Fruit fly (Drosophila melanogaster) whole organism, embryonic: ENCODE results near the gene Wdr62.
A peak's percentile ranks its signal among the peaks of the same experiment; 100 is the strongest.

Source experiments
- Antp ChIP-seq: fragments of 200-800 bp; sonication (Bioruptor generic); optimal IDR thresholded peaks from 3 replicates; lab custom pipeline; 2016; ENCODE audit warnings: missing biosample characterization, missing genetic modification characterization
- Awh ChIP-seq: fragments of 200-800 bp; sonication (Bioruptor generic); IDR thresholded peaks from 2 replicates; pipeline ENCODE4, ENCODE4 v1.3.6; 2022; ENCODE audit warnings: missing biosample characterization, missing genetic modification characterization
- Bteb2 ChIP-seq: fragments of 200-800 bp; sonication (Bioruptor generic); optimal IDR thresholded peaks from 2 replicates; lab custom pipeline; 2016; ENCODE audit warnings: missing biosample characterization, missing genetic modification characterization
- CG10147 ChIP-seq: fragments of 200-800 bp; sonication (Bioruptor generic); optimal IDR thresholded peaks from 2 replicates; lab custom pipeline; 2019; ENCODE audit warnings: missing biosample characterization, mild to moderate bottlenecking, missing genetic modification characterization, moderate library complexity
- CG10565 ChIP-seq: fragments of 200-800 bp; sonication (Bioruptor generic); optimal IDR thresholded peaks from 3 replicates; lab custom pipeline; 2016; ENCODE audit warnings: missing biosample characterization, mild to moderate bottlenecking, missing genetic modification characterization
- CG11560 ChIP-seq: fragments of 200-800 bp; sonication (Bioruptor generic); IDR thresholded peaks from 3 replicates; pipeline ENCODE4 v1.3.6; 2022; ENCODE audit warnings: missing biosample characterization, missing genetic modification characterization
- CG11695 ChIP-seq: fragments of 200-800 bp; sonication (Bioruptor generic); IDR thresholded peaks from 3 replicates; pipeline ENCODE4 v1.3.6; 2022; ENCODE audit warnings: missing biosample characterization, missing genetic modification characterization
- CG11696 ChIP-seq: fragments of 200-800 bp; sonication (Bioruptor generic); IDR thresholded peaks from 2 replicates; pipeline ENCODE4 v1.3.6; 2022; ENCODE audit warnings: missing biosample characterization, missing genetic modification characterization
- CG12236 ChIP-seq: fragments of 200-800 bp; sonication (Bioruptor generic); optimal IDR thresholded peaks from 2 replicates; lab custom pipeline; 2016; ENCODE audit warnings: missing biosample characterization, missing genetic modification characterization
- CG12659 ChIP-seq: fragments of 200-800 bp; sonication (Bioruptor generic); optimal IDR thresholded peaks from 3 replicates; lab custom pipeline; 2017; ENCODE audit warnings: mild to moderate bottlenecking, missing biosample characterization, missing genetic modification reagents, missing genetic modification characterization
- CG13287 ChIP-seq: fragments of 200-800 bp; sonication (Bioruptor generic); IDR thresholded peaks from 2 replicates; pipeline ENCODE4 v1.3.6; 2022; ENCODE audit warnings: missing biosample characterization, missing genetic modification characterization; ENCODE audit not compliant: partially characterized antibody
- CG15011 ChIP-seq: fragments of 200-800 bp; sonication (Bioruptor generic); optimal IDR thresholded peaks from 3 replicates; lab custom pipeline; 2018; ENCODE audit warnings: missing biosample characterization, mild to moderate bottlenecking, missing genetic modification characterization
- CG1529 ChIP-seq: fragments of 200-800 bp; sonication (Bioruptor generic); optimal IDR thresholded peaks from 3 replicates; lab custom pipeline; 2018; ENCODE audit warnings: missing biosample characterization, missing genetic modification characterization
- CG16813 ChIP-seq: fragments of 200-800 bp; sonication (Bioruptor generic); IDR thresholded peaks from 3 replicates; pipeline ENCODE4 v1.3.6; 2022; ENCODE audit warnings: missing biosample characterization, missing genetic modification characterization; ENCODE audit not compliant: partially characterized antibody
- CG1832 ChIP-seq: fragments of 200-800 bp; sonication (Bioruptor generic); optimal IDR thresholded peaks from 2 replicates; lab custom pipeline; 2017; ENCODE audit warnings: missing biosample characterization, mild to moderate bottlenecking, missing genetic modification characterization, inconsistent platforms
- CG31441 ChIP-seq: fragments of 200-800 bp; sonication (Bioruptor generic); IDR thresholded peaks from 2 replicates; pipeline ENCODE4 v1.3.6; 2022; ENCODE audit warnings: missing biosample characterization, missing genetic modification characterization
- CG3163 ChIP-seq: fragments of 200-800 bp; sonication (Bioruptor generic); optimal IDR thresholded peaks from 3 replicates; lab custom pipeline; 2016; ENCODE audit warnings: missing biosample characterization, missing genetic modification characterization
- CG33557 ChIP-seq: fragments of 200-800 bp; sonication (Bioruptor generic); optimal IDR thresholded peaks from 2 replicates; lab custom pipeline; 2019; ENCODE audit warnings: missing biosample characterization, mild to moderate bottlenecking, missing genetic modification characterization, moderate library complexity
- CG3847 ChIP-seq: fragments of 200-800 bp; sonication (Bioruptor generic); IDR thresholded peaks from 2 replicates; pipeline ENCODE4 v1.3.6; 2022; ENCODE audit warnings: missing biosample characterization, missing genetic modification characterization
- CG4707 ChIP-seq: fragments of 200-800 bp; sonication (Bioruptor generic); optimal IDR thresholded peaks from 2 replicates; lab custom pipeline; 2018; ENCODE audit warnings: missing biosample characterization, mild to moderate bottlenecking, missing genetic modification characterization, moderate library complexity
- CG5245 ChIP-seq: fragments of 200-800 bp; sonication (Bioruptor generic); optimal IDR thresholded peaks from 3 replicates; lab custom pipeline; 2016; ENCODE audit warnings: missing biosample characterization, missing genetic modification characterization
- CG8924 ChIP-seq: fragments of 200-800 bp; optimal IDR thresholded peaks from 3 replicates; lab custom pipeline; 2019; ENCODE audit warnings: missing biosample characterization, mild to moderate bottlenecking, missing genetic modification characterization, moderate library complexity
- CG9215 ChIP-seq: fragments of 200-800 bp; sonication (Bioruptor generic); IDR thresholded peaks from 2 replicates; pipeline ENCODE4 v1.3.6; 2022; ENCODE audit warnings: missing biosample characterization, missing genetic modification characterization
- CG9437 ChIP-seq: fragments of 200-800 bp; sonication (Bioruptor generic); optimal IDR thresholded peaks from 2 replicates; lab custom pipeline; 2018; ENCODE audit warnings: missing biosample characterization, mild to moderate bottlenecking, missing genetic modification characterization
- Camta ChIP-seq: fragments of 200-800 bp; sonication (Bioruptor generic); optimal IDR thresholded peaks from 2 replicates; lab custom pipeline; 2016; ENCODE audit warnings: missing biosample characterization, missing genetic modification characterization
- D19A ChIP-seq: fragments of 200-800 bp; optimal IDR thresholded peaks from 3 replicates; lab custom pipeline; 2019; ENCODE audit warnings: missing biosample characterization, mild to moderate bottlenecking, missing genetic modification characterization, moderate library complexity
- Elba2 ChIP-seq: fragments of 200-800 bp; sonication (Bioruptor generic); optimal IDR thresholded peaks from 3 replicates; lab custom pipeline; 2016; ENCODE audit warnings: missing biosample characterization, missing genetic modification characterization
- Gsc ChIP-seq: fragments of 200-800 bp; sonication (Bioruptor generic); IDR thresholded peaks from 2 replicates; pipeline ENCODE4 v1.3.6; 2022; ENCODE audit warnings: missing biosample characterization, missing genetic modification characterization
- Hey ChIP-seq: fragments of 200-800 bp; sonication (Bioruptor generic); optimal IDR thresholded peaks from 3 replicates; lab custom pipeline; 2018; ENCODE audit warnings: missing biosample characterization, mild to moderate bottlenecking, missing genetic modification characterization
- HmgD ChIP-seq: fragments of 200-800 bp; sonication (Bioruptor generic); optimal IDR thresholded peaks from 3 replicates; lab custom pipeline; 2016; ENCODE audit warnings: missing biosample characterization, missing genetic modification characterization
- Lpt ChIP-seq: fragments of >200 bp; optimal IDR thresholded peaks from 2 replicates; lab custom pipeline; 2018; ENCODE audit warnings: missing biosample characterization, missing genetic modification characterization
- NC2β ChIP-seq: fragments of 200-800 bp; sonication (Bioruptor generic); optimal IDR thresholded peaks from 2 replicates; lab custom pipeline; 2016; ENCODE audit warnings: missing biosample characterization, missing genetic modification characterization
- Ravus ChIP-seq: fragments of 200-800 bp; sonication (Bioruptor generic); IDR thresholded peaks from 2 replicates; pipeline ENCODE4 v1.3.6; 2022; ENCODE audit warnings: missing biosample characterization, missing genetic modification characterization
- Rfx ChIP-seq: fragments of 200-800 bp; sonication (Bioruptor generic); IDR thresholded peaks from 2 replicates; pipeline ENCODE4 v1.3.6; 2022; ENCODE audit warnings: missing biosample characterization, missing genetic modification characterization
- bcd ChIP-seq: fragments of 200-800 bp; sonication (Bioruptor generic); optimal IDR thresholded peaks from 2 replicates; lab custom pipeline; 2017; ENCODE audit warnings: missing biosample characterization, mild to moderate bottlenecking, missing genetic modification characterization
- cato ChIP-seq: fragments of 200-800 bp; sonication (Bioruptor generic); optimal IDR thresholded peaks from 2 replicates; lab custom pipeline; 2016; ENCODE audit warnings: missing biosample characterization, missing genetic modification characterization, borderline replicate concordance
- caup ChIP-seq: fragments of 200-800 bp; sonication (Bioruptor generic); optimal IDR thresholded peaks from 3 replicates; lab custom pipeline; 2017; ENCODE audit warnings: missing biosample characterization, mild to moderate bottlenecking, missing genetic modification characterization, moderate library complexity; ENCODE audit not compliant: severe bottlenecking
- chm ChIP-seq: fragments of 200-800 bp; sonication (Bioruptor generic); IDR thresholded peaks from 2 replicates; pipeline ENCODE4 v1.3.6; 2022; ENCODE audit warnings: missing biosample characterization, missing genetic modification characterization
- fd96Cb ChIP-seq: fragments of 200-800 bp; sonication (Bioruptor generic); optimal IDR thresholded peaks from 2 replicates; lab custom pipeline; 2018; ENCODE audit warnings: missing biosample characterization, mild to moderate bottlenecking, missing genetic modification characterization, moderate library complexity
- gce ChIP-seq: fragments of 200-800 bp; sonication (Bioruptor generic); IDR thresholded peaks from 3 replicates; pipeline ENCODE4 v1.3.6; 2022; ENCODE audit warnings: missing biosample characterization, missing genetic modification characterization
- gem ChIP-seq: fragments of 200-800 bp; sonication (Bioruptor generic); optimal IDR thresholded peaks from 2 replicates; lab custom pipeline; 2019; ENCODE audit warnings: missing biosample characterization, mild to moderate bottlenecking, missing genetic modification characterization, moderate library complexity
- ken ChIP-seq: fragments of 200-800 bp; sonication (Bioruptor generic); IDR thresholded peaks from 3 replicates; pipeline ENCODE4 v1.3.6; 2022; ENCODE audit warnings: missing biosample characterization, missing genetic modification characterization
- kni ChIP-seq: fragments of 200-800 bp; sonication (Bioruptor generic); optimal IDR thresholded peaks from 3 replicates; lab custom pipeline; 2017; ENCODE audit warnings: mild to moderate bottlenecking, missing biosample characterization, missing genetic modification reagents, missing genetic modification characterization
- mirr ChIP-seq: fragments of 200-800 bp; sonication (Bioruptor generic); optimal IDR thresholded peaks from 3 replicates; lab custom pipeline; 2018; ENCODE audit warnings: missing biosample characterization, mild to moderate bottlenecking, missing genetic modification characterization
- oc ChIP-seq: fragments of 200-800 bp; sonication (Bioruptor generic); optimal IDR thresholded peaks from 2 replicates; lab custom pipeline; 2018; ENCODE audit warnings: missing biosample characterization, mild to moderate bottlenecking, missing genetic modification characterization, moderate library complexity
- pros ChIP-seq: fragments of 200-800 bp; sonication (Bioruptor generic); optimal IDR thresholded peaks from 3 replicates; lab custom pipeline; 2019; ENCODE audit warnings: missing biosample characterization, mild to moderate bottlenecking, missing genetic modification characterization, moderate library complexity
- psq ChIP-seq: fragments of 200-800 bp; sonication (Bioruptor generic); optimal IDR thresholded peaks from 2 replicates; lab custom pipeline; 2017; ENCODE audit warnings: missing biosample characterization, missing genetic modification characterization
- row ChIP-seq: fragments of 200-800 bp; sonication (Bioruptor generic); IDR thresholded peaks from 3 replicates; pipeline ENCODE4 v1.3.6; 2022; ENCODE audit warnings: missing biosample characterization, missing genetic modification characterization
- slou ChIP-seq: fragments of 200-800 bp; sonication (Bioruptor generic); optimal IDR thresholded peaks from 3 replicates; lab custom pipeline; 2016; ENCODE audit warnings: missing biosample characterization, missing genetic modification characterization
- tgo ChIP-seq: fragments of 200-800 bp; sonication (Bioruptor generic); IDR thresholded peaks from 3 replicates; pipeline ENCODE4 v1.3.6; 2022; ENCODE audit warnings: missing biosample characterization, missing genetic modification characterization
- ttk ChIP-seq: fragments of 200-800 bp; sonication (Bioruptor generic); IDR thresholded peaks from 2 replicates; pipeline ENCODE4 v2.1.2; 2022; ENCODE audit warnings: missing biosample characterization, missing genetic modification characterization
- vfl ChIP-seq: fragments of 200-800 bp; sonication (Bioruptor generic); optimal IDR thresholded peaks from 2 replicates; lab custom pipeline; 2016; ENCODE audit warnings: missing biosample characterization, missing genetic modification characterization

Wdr62 gene

dm6 chr2L:1839019-1839418 lies 45.4 kb upstream of the Wdr62 start (continued):
- TF ChIP-seq CG9437 (GFP tag; lab: Kevin White, UChicago) (no peak), Ravus (GFP tag; lab: Robert Waterston, UW) (no peak), CG3163 (GFP tag; lab: Kevin White, UChicago) (no peak), ttk (GFP tag; lab: Robert Waterston, UW) (no peak), CG15011 (GFP tag; lab: Kevin White, UChicago) (no peak), tgo (GFP tag; lab: Robert Waterston, UW) (0 out of 3 replicates have a peak, but pooled peaks have one; percentile 29), ken (GFP tag; lab: Robert Waterston, UW) (no peak), CG11696 (no peak), fd96Cb (no peak), HmgD (GFP tag; lab: Kevin White, UChicago) (no peak), Camta (no peak), cato (GFP tag; lab: Kevin White, UChicago) (no peak), CG10147 (GFP tag; lab: Kevin White, UChicago) (no peak), psq (GFP tag; lab: Kevin White, UChicago) (no peak), CG9215 (GFP tag; lab: Robert Waterston, UW) (no peak), gem (tag; lab: Kevin White, UChicago) (peak; percentile 12), CG13287 (no peak), Lpt (GFP tag; lab: Kevin White, UChicago) (no peak), CG11560 (tag; lab: Robert Waterston, UW) (no peak), CG12659 (GFP tag; lab: Kevin White, UChicago) (no peak), Bteb2 (GFP tag; lab: Kevin White, UChicago) (no peak), CG1832 (no peak), CG16813 (GFP tag; lab: Robert Waterston, UW) (no peak), bcd (GFP tag; lab: Kevin White, UChicago) (no peak), CG4707 (GFP tag; lab: Kevin White, UChicago) (no peak), Rfx (GFP tag; lab: Robert Waterston, UW) (0 out of 2 replicates have a peak, but pooled peaks have one; percentile 8), slou (GFP tag; lab: Kevin White, UChicago) (no peak), chm (no peak), CG11695 (GFP tag; lab: Robert Waterston, UW) (no peak), kni (GFP tag; lab: Kevin White, UChicago) (no peak), CG5245 (GFP tag; lab: Kevin White, UChicago) (no peak), oc (no peak), CG3847 (peak; percentile 23; the same call in 1 of the 2 replicates), row (GFP tag; lab: Robert Waterston, UW) (peak; percentile 43; the same call in 2 of the 3 replicates), CG12236 (no peak), CG33557 (no peak), caup (no peak), Elba2 (no peak), D19A (no peak), CG31441 (GFP tag; lab: Robert Waterston, UW) (no peak), Gsc (GFP tag; lab: Robert Waterston, UW) (no peak), CG1529 (no peak), CG8924 (tag; lab: Kevin White, UChicago) (no peak), gce (no peak), NC2β (GFP tag; lab: Kevin White, UChicago) (no peak), mirr (no peak), CG10565 (GFP tag; lab: Kevin White, UChicago) (no peak), Awh (no peak), Hey (tag; lab: Kevin White, UChicago) (no peak), pros (GFP tag; lab: Kevin White, UChicago) (no peak), Antp (no peak), vfl (GFP tag; lab: Kevin White, UChicago) (no peak)
